Worm (Caenorhabditis elegans): ENCODE results near the gene F10C1.3.

ce11 chrII:5748395-5748794 is 9.2 kb downstream of the F10C1.3 start:
- TF ChIP-seq C08G9.2 (tag; optimal IDR thresholded peaks at IDR 0.05) = no peak
- no peak for TF ChIP-seq unc-3 (GFP tag; conservative IDR thresholded peaks at IDR 0.05)
- TF ChIP-seq unc-3 (tag; optimal IDR thresholded peaks at IDR 0.05) = no peak
- no peak for TF ChIP-seq ets-4 (tag; optimal IDR thresholded peaks at IDR 0.05)
- no peak for TF ChIP-seq hlh-15 (tag; optimal IDR thresholded peaks at IDR 0.05)
- no peak for TF ChIP-seq ceh-45 (GFP tag; IDR thresholded peaks at IDR 0.05)
